Worm (Caenorhabditis elegans): Measurements from ENCODE around the gene prx-10.

DNA sequence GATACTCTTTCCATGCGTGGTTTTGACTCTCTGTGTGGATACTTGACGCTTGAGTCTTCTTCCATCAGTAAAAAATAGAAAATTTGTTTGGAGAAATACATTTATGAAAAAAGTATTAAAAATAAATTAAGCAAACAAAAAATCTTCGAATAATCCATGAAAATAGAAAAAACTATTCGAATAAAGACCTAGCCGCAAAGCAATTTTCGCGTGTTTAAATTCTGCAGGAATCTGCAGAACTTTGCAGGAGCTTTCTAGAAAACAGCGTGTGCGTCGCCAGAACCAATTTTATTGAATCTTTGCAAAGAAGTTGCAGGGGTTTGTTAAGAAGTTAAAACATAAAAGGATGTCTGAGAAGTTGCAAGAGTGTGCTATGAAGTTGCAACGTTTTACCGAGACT lies 50.0 kb downstream of the prx-10 start, which contains the start of gene ZC395.11:
- TF ChIP-seq egl-27 (tag; optimal IDR thresholded peaks at IDR 0.05) (no peak), ama-1 (optimal IDR thresholded peaks at IDR 0.05) (no peak), nhr-11 (tag; optimal IDR thresholded peaks at IDR 0.05) (no peak), blmp-1 (tag; optimal IDR thresholded peaks at IDR 0.05; ENCODE audit: insufficient read depth) (no peak), aly-2 (tag; optimal IDR thresholded peaks at IDR 0.05) (no peak), ztf-11 (tag; optimal IDR thresholded peaks at IDR 0.05) (no peak), ztf-4 (tag; optimal IDR thresholded peaks at IDR 0.05) (no peak), peb-1 (tag; optimal IDR thresholded peaks at IDR 0.05) (no peak), fos-1 (tag; optimal IDR thresholded peaks at IDR 0.05) (no peak), F13H6.1 (tag; optimal IDR thresholded peaks at IDR 0.05) (no peak)
